Worm (Caenorhabditis elegans) whole organism, young adult: ENCODE measurements around the gene F13D2.1.

Source experiments
- B0019.2 ChIP-seq: fragments of 200-800 bp; sonication (Bioruptor generic); conservative IDR thresholded peaks from 2 replicates; pipeline ENCODE4 v1.3.6; 2022; ENCODE audit warnings: missing genetic modification reagents, missing genetic modification characterization, missing compliant biosample characterization
- B0336.3 ChIP-seq: fragments of 200-800 bp; sonication (Bioruptor generic); IDR thresholded peaks from 2 replicates; pipeline ENCODE4 v1.3.6; 2022; ENCODE audit warnings: missing genetic modification characterization, missing compliant biosample characterization
- F10E7.11 ChIP-seq: sonication (generic microtip); optimal IDR thresholded peaks from 2 replicates; lab custom pipeline; 2017; ENCODE audit warnings: mild to moderate bottlenecking, missing genetic modification characterization, moderate library complexity, missing compliant biosample characterization
- F23B12.7 ChIP-seq: sonication (generic microtip); optimal IDR thresholded peaks from 2 replicates; lab custom pipeline; 2017; ENCODE audit warnings: missing genetic modification characterization, mild to moderate bottlenecking, missing compliant biosample characterization, antibody characterized with exemption, moderate library complexity; ENCODE audit not compliant: insufficient read depth
- K12H6.12 ChIP-seq: fragments of 200-800 bp; sonication (Bioruptor generic); optimal IDR thresholded peaks from 2 replicates; lab custom pipeline; 2018; ENCODE audit warnings: mild to moderate bottlenecking, missing genetic modification characterization, missing compliant biosample characterization
- Y53G8AR.9 ChIP-seq: fragments of 200-800 bp; sonication (Bioruptor generic); conservative IDR thresholded peaks from 2 replicates; pipeline ENCODE4 v1.3.6; 2022; ENCODE audit warnings: missing genetic modification reagents, missing genetic modification characterization, missing compliant biosample characterization
- Y67H2A.10 ChIP-seq: fragments of 200-800 bp; sonication (Bioruptor generic); conservative IDR thresholded peaks from 2 replicates; pipeline ENCODE4 v1.3.6; 2022; ENCODE audit warnings: missing genetic modification reagents, missing genetic modification characterization, missing compliant biosample characterization
- Y79H2A.3 ChIP-seq: fragments of 200-800 bp; sonication (Bioruptor generic); conservative IDR thresholded peaks from 2 replicates; pipeline ENCODE4 v1.3.6; 2022; ENCODE audit warnings: missing genetic modification reagents, missing genetic modification characterization, missing compliant biosample characterization
- aptf-2 ChIP-seq: fragments of 200-800 bp; sonication (Bioruptor generic); conservative IDR thresholded peaks from 2 replicates; pipeline ENCODE4 v1.3.6; 2022; ENCODE audit warnings: missing genetic modification reagents, missing genetic modification characterization, missing compliant biosample characterization
- atf-7 ChIP-seq: sonication (generic microtip); optimal IDR thresholded peaks from 2 replicates; lab custom pipeline; 2017; ENCODE audit warnings: mild to moderate bottlenecking, missing genetic modification characterization, missing compliant biosample characterization
- attf-5 ChIP-seq: fragments of 200-800 bp; sonication (Bioruptor generic); optimal IDR thresholded peaks from 2 replicates; lab custom pipeline; 2018; ENCODE audit warnings: mild to moderate bottlenecking, missing genetic modification characterization, missing compliant biosample characterization
- ccch-3 ChIP-seq: fragments of 200-800 bp; sonication (Bioruptor generic); optimal IDR thresholded peaks from 2 replicates; lab custom pipeline; 2018; ENCODE audit warnings: mild to moderate bottlenecking, missing genetic modification characterization, missing compliant biosample characterization
- cebp-2 ChIP-seq: fragments of 200-800 bp; sonication (Bioruptor generic); IDR thresholded peaks from 2 replicates; pipeline ENCODE4 v1.3.6; 2022; ENCODE audit warnings: missing genetic modification characterization, missing compliant biosample characterization
- ceh-40 ChIP-seq: fragments of 200-800 bp; sonication (Bioruptor generic); IDR thresholded peaks from 2 replicates; pipeline ENCODE4 v1.3.6; 2022; ENCODE audit warnings: missing genetic modification characterization, missing compliant biosample characterization
- ceh-58 ChIP-seq: fragments of 200-800 bp; sonication (Bioruptor generic); IDR thresholded peaks from 2 replicates; pipeline ENCODE4 v1.3.6; 2022; ENCODE audit warnings: missing genetic modification characterization, missing compliant biosample characterization
- ceh-79 ChIP-seq: sonication (generic microtip); optimal IDR thresholded peaks from 2 replicates; lab custom pipeline; 2017; ENCODE audit warnings: mild to moderate bottlenecking, missing genetic modification characterization, missing compliant biosample characterization
- dpff-1 ChIP-seq: sonication (generic microtip); optimal IDR thresholded peaks from 2 replicates; lab custom pipeline; 2017; ENCODE audit warnings: mild to moderate bottlenecking, missing genetic modification characterization, missing compliant biosample characterization
- ets-4 ChIP-seq: fragments of 200-800 bp; sonication (Bioruptor generic); optimal IDR thresholded peaks from 2 replicates; lab custom pipeline; 2018; ENCODE audit warnings: mild to moderate bottlenecking, missing genetic modification characterization, missing compliant biosample characterization
- fkh-3 ChIP-seq: sonication (generic microtip); optimal IDR thresholded peaks from 2 replicates; lab custom pipeline; 2016; ENCODE audit warnings: mild to moderate bottlenecking, missing genetic modification characterization, missing compliant biosample characterization
- him-1 ChIP-seq: sonication (generic microtip); optimal IDR thresholded peaks from 2 replicates; lab custom pipeline; 2016; ENCODE audit warnings: missing genotype, missing genetic modification reagents, missing genetic modification characterization, missing compliant biosample characterization
- hlh-12 ChIP-seq: sonication (generic microtip); optimal IDR thresholded peaks from 2 replicates; lab custom pipeline; 2016; ENCODE audit warnings: missing genetic modification characterization, missing compliant biosample characterization
- hsf-1 ChIP-seq: fragments of 200-800 bp; sonication (Bioruptor generic); IDR thresholded peaks from 2 replicates; pipeline ENCODE4 v1.3.6; 2022; ENCODE audit warnings: missing genetic modification reagents, missing genetic modification characterization, missing compliant biosample characterization
- lag-1 ChIP-seq: fragments of 200-800 bp; sonication (Bioruptor generic); IDR thresholded peaks from 2 replicates; pipeline ENCODE4 v1.3.6; 2022; ENCODE audit warnings: missing genetic modification reagents, missing genetic modification characterization, missing compliant biosample characterization
- lin-26 ChIP-seq: fragments of 200-800 bp; sonication (Bioruptor generic); IDR thresholded peaks from 2 replicates; pipeline ENCODE4 v1.3.6; 2022; ENCODE audit warnings: missing genetic modification reagents, missing genetic modification characterization, missing compliant biosample characterization
- lsy-27 ChIP-seq: sonication (generic microtip); optimal IDR thresholded peaks from 2 replicates; lab custom pipeline; 2017; ENCODE audit warnings: missing genetic modification characterization, mild to moderate bottlenecking, missing compliant biosample characterization, antibody characterized with exemption, missing genotype, borderline replicate concordance; ENCODE audit not compliant: insufficient read depth
- madf-3 ChIP-seq: fragments of 200-800 bp; sonication (Bioruptor generic); IDR thresholded peaks from 2 replicates; pipeline ENCODE4 v1.3.6; 2022; ENCODE audit warnings: missing genetic modification reagents, missing genetic modification characterization, missing compliant biosample characterization
- madf-6 ChIP-seq: fragments of 200-800 bp; sonication (Bioruptor generic); IDR thresholded peaks from 2 replicates; pipeline ENCODE4 v1.3.6; 2022; ENCODE audit warnings: missing genetic modification reagents, missing genetic modification characterization, missing compliant biosample characterization
- mel-28 ChIP-seq: sonication (generic microtip); optimal IDR thresholded peaks from 2 replicates; lab custom pipeline; 2016; ENCODE audit warnings: borderline replicate concordance, mild to moderate bottlenecking, missing genetic modification characterization, missing compliant biosample characterization
- nfya-1 ChIP-seq: sonication (generic microtip); optimal IDR thresholded peaks from 2 replicates; lab custom pipeline; 2017; ENCODE audit warnings: antibody characterized with exemption, missing compliant biosample characterization, missing genetic modification characterization, borderline replicate concordance; ENCODE audit not compliant: insufficient read depth
- nfyb-1 ChIP-seq: fragments of 200-800 bp; sonication (Bioruptor generic); IDR thresholded peaks from 2 replicates; pipeline ENCODE4 v1.3.6; 2022; ENCODE audit warnings: missing genetic modification reagents, missing genetic modification characterization, missing compliant biosample characterization
- nhr-120 ChIP-seq: fragments of 200-800 bp; sonication (Bioruptor generic); IDR thresholded peaks from 2 replicates; pipeline ENCODE4 v1.3.6; 2022; ENCODE audit warnings: missing genetic modification characterization, missing compliant biosample characterization
- nhr-179 ChIP-seq: sonication (generic microtip); optimal IDR thresholded peaks from 2 replicates; lab custom pipeline; 2016; ENCODE audit warnings: mild to moderate bottlenecking, missing genetic modification characterization, missing compliant biosample characterization
- nhr-27 ChIP-seq: fragments of 200-800 bp; sonication (Bioruptor generic); optimal IDR thresholded peaks from 2 replicates; lab custom pipeline; 2018; ENCODE audit warnings: mild to moderate bottlenecking, missing genetic modification characterization, moderate library complexity, missing compliant biosample characterization
- nhr-90 ChIP-seq: sonication (generic microtip); optimal IDR thresholded peaks from 2 replicates; lab custom pipeline; 2016; ENCODE audit warnings: missing genotype, mild to moderate bottlenecking, missing genetic modification characterization, missing compliant biosample characterization
- rcor-1 ChIP-seq: fragments of 200-800 bp; sonication (Bioruptor generic); IDR thresholded peaks from 2 replicates; pipeline ENCODE4 v1.3.6; 2022; ENCODE audit warnings: missing genetic modification reagents, missing genetic modification characterization, missing compliant biosample characterization
- repo-1 ChIP-seq: sonication (generic microtip); optimal IDR thresholded peaks from 2 replicates; lab custom pipeline; 2017; ENCODE audit warnings: mild to moderate bottlenecking, missing genetic modification characterization, missing compliant biosample characterization
- sea-2 ChIP-seq: fragments of 200-800 bp; sonication (Bioruptor generic); IDR thresholded peaks from 2 replicates; pipeline ENCODE4 v1.3.6; 2022; ENCODE audit warnings: missing genetic modification characterization, missing compliant biosample characterization
- somi-1 ChIP-seq: fragments of 200-800 bp; sonication (Bioruptor generic); optimal IDR thresholded peaks from 2 replicates; lab custom pipeline; 2018; ENCODE audit warnings: mild to moderate bottlenecking, missing genetic modification characterization, missing compliant biosample characterization
- tbp1 ChIP-seq: fragments of 200-800 bp; sonication (Bioruptor generic); optimal IDR thresholded peaks from 2 replicates; lab custom pipeline; 2018; ENCODE audit warnings: mild to moderate bottlenecking, missing genetic modification characterization, missing compliant biosample characterization
- tlf-1 ChIP-seq: fragments of 200-800 bp; sonication (Bioruptor generic); optimal IDR thresholded peaks from 2 replicates; lab custom pipeline; 2018; ENCODE audit warnings: mild to moderate bottlenecking, missing genetic modification characterization, missing compliant biosample characterization
- zim-3 ChIP-seq: sonication (generic microtip); optimal IDR thresholded peaks from 2 replicates; lab custom pipeline; 2017; ENCODE audit warnings: mild to moderate bottlenecking, missing genetic modification characterization, moderate library complexity, missing compliant biosample characterization
- ztf-26 ChIP-seq: sonication (generic microtip); optimal IDR thresholded peaks from 2 replicates; lab custom pipeline; 2017; ENCODE audit warnings: missing genetic modification characterization, missing compliant biosample characterization

The F13D2.1 gene

ce11 chrX:11190443-11190842 lies 1.0 kb upstream of the F13D2.1 start:
- TF ChIP-seq hsf-1: peak; percentile 54; the same call in 1 of the 2 replicates
- TF ChIP-seq somi-1 (GFP tag; lab: Kevin White, UChicago): peak; percentile 1
- TF ChIP-seq F10E7.11: no peak
- peak; percentile 42 for TF ChIP-seq ztf-26 (tag; lab: Kevin White, UChicago)

ce11 chrX:11185498-11185897 lies 3.9 kb downstream of the F13D2.1 start, which contains the start of gene gnrr-7:
gnrr-7 (plus strand) TSS chrX:11185798.
- no peak for TF ChIP-seq lsy-27 (tag; lab: Kevin White, UChicago)
- no peak for TF ChIP-seq Y53G8AR.9

- TF ChIP-seq atf-7 (no peak), Y67H2A.10 (GFP tag; lab: Robert Waterston, UW) (no peak), ets-4 (GFP tag; lab: Kevin White, UChicago) (no peak), dpff-1 (tag; lab: Kevin White, UChicago) (no peak), him-1 (tag; lab: Kevin White, UChicago) (no peak), Y79H2A.3 (GFP tag; lab: Robert Waterston, UW) (no peak), lsy-27 (tag; lab: Kevin White, UChicago) (no peak), tlf-1 (GFP tag; lab: Kevin White, UChicago) (no peak), zim-3 (tag; lab: Kevin White, UChicago) (no peak), lin-26 (GFP tag; lab: Robert Waterston, UW) (no peak), tbp1 (GFP tag; lab: Kevin White, UChicago) (no peak), nfya-1 (tag; lab: Kevin White, UChicago) (no peak), ceh-58 (GFP tag; lab: Robert Waterston, UW) (no peak), cebp-2 (GFP tag; lab: Robert Waterston, UW) (no peak), F23B12.7 (no peak), B0336.3 (no peak), nhr-90 (tag; lab: Kevin White, UChicago) (no peak), repo-1 (no peak), nhr-27 (tag; lab: Kevin White, UChicago) (no peak), sea-2 (GFP tag; lab: Robert Waterston, UW) (no peak)
- TF ChIP-seq, all 124 proteins: peak for 0
Observed at ce11 chrX:11178599-11178998, 10.8 kb downstream of the F13D2.1 start, which contains the start of gene gnrr-6. gnrr-6 (plus strand) TSS chrX:11178899.

ce11 chrX:11162778-11163584 lies 26.4 kb downstream of the F13D2.1 start:
- TF ChIP-seq K12H6.12 (tag; lab: Kevin White, UChicago) (no peak), lag-1 (GFP tag; lab: Robert Waterston, UW) (no peak), ceh-40 (0 out of 2 replicates have a peak, but pooled peaks have one; percentile 63), hlh-12 (no peak), cebp-2 (GFP tag; lab: Robert Waterston, UW) (no peak), mel-28 (tag; lab: Kevin White, UChicago) (no peak), ccch-3 (GFP tag; lab: Kevin White, UChicago) (no peak), rcor-1 (GFP tag; lab: Robert Waterston, UW) (peak; percentile 38; the same call in 1 of the 2 replicates), ceh-79 (tag; lab: Kevin White, UChicago) (no peak), F23B12.7 (no peak), hsf-1 (no peak), attf-5 (GFP tag; lab: Kevin White, UChicago) (no peak), B0336.3 (no peak), nhr-179 (tag; lab: Kevin White, UChicago) (peak; percentile 78), madf-6 (GFP tag; lab: Robert Waterston, UW) (no peak), aptf-2 (GFP tag; lab: Robert Waterston, UW) (no peak), nhr-27 (tag; lab: Kevin White, UChicago) (peak; percentile 45), nhr-120 (GFP tag; lab: Robert Waterston, UW) (no peak), nfyb-1 (GFP tag; lab: Robert Waterston, UW) (0 out of 2 replicates have a peak, but pooled peaks have one; percentile 12), atf-7 (no peak), madf-3 (GFP tag; lab: Robert Waterston, UW) (0 out of 2 replicates have a peak, but pooled peaks have one; percentile 65), fkh-3 (tag; lab: Kevin White, UChicago) (no peak), B0019.2 (GFP tag; lab: Robert Waterston, UW) (no peak)
